Fruit fly (Drosophila melanogaster) whole organism, adult: Measurements from ENCODE around the gene X11L.

Experiments used
- CG14711 ChIP-seq: fragments of 200-800 bp; sonication (Bioruptor generic); optimal IDR thresholded peaks from 2 replicates; lab custom pipeline; 2018; ENCODE audit warnings: missing biosample characterization, mild to moderate bottlenecking, missing genetic modification characterization, moderate library complexity
- kay ChIP-seq: fragments of 200-800 bp; sonication (Bioruptor generic); peaks from one replicate; lab custom pipeline; 2016; ENCODE audit warnings: missing biosample characterization, missing genetic modification characterization, borderline replicate concordance
- ovo ChIP-seq: fragments of 200-800 bp; sonication (Bioruptor generic); optimal IDR thresholded peaks from 2 replicates; lab custom pipeline; 2016; ENCODE audit warnings: missing biosample characterization, missing genetic modification characterization

DNA sequence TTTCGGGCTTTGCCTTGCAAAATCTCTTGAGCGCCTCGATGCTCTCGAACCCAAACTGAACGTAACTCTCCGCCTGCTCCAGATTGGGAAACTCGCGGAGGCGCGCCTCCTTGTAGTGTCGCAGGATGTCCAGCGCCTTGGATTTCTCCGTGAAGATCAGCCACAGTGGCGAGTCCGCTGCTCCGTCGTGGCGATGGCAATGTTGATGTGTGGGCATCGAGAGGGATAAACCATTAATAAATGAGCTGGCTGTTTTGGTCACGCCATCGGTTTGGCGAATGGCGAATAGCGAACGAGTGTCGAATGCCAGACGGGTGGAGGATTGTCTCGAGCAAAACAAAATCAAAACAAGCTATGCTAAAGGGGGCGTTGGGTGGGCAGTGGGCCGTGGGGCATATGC is 23.6 kb upstream of the X11L start:
- no peak for TF ChIP-seq kay
- no peak for TF ChIP-seq CG14711 (tag; lab: Kevin White, UChicago)
- TF ChIP-seq ovo: no peak
